Worm (Caenorhabditis elegans): ENCODE data around the gene H40L08.1.

Gene H40L08.1

DNA sequence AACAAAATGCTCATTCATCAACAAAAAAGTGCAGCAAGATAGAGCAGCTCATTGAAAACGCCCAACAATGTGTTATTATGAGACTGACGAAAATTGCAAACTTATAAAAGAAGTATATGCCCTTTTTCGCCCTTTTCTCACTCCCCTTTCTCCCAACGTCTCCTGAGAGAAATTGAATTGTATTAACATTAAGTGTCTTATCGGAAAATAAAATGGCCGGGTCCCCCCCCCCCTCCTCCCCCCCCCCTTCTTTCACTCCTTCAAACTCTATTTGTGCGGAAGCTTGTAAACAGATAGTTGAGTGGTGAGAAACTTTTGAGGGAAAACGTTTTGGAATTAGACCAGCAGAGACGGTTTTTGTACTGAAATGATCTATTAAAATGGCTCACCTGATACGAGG lies 42.9 kb upstream of the H40L08.1 start:
- TF ChIP-seq sea-2 (GFP tag; IDR thresholded peaks at IDR 0.05) (no peak), xnd-1 (tag; optimal IDR thresholded peaks at IDR 0.05) (no peak), lin-40 (tag; optimal IDR thresholded peaks at IDR 0.05) (no peak), ccch-3 (GFP tag; optimal IDR thresholded peaks at IDR 0.05) (no peak), ceh-27 (GFP tag; optimal IDR thresholded peaks at IDR 0.05) (no peak), F33H1.4 (GFP tag; IDR thresholded peaks at IDR 0.05) (no peak), aptf-3 (GFP tag; IDR thresholded peaks at IDR 0.05) (no peak), nfyb-1 (GFP tag; IDR thresholded peaks at IDR 0.05) (no peak), nhr-179 (tag; optimal IDR thresholded peaks at IDR 0.05) (no peak)

ce11 chrX:15125138-15125537 lies 41.3 kb upstream of the H40L08.1 start:
- TF ChIP-seq pha-4 (tag; optimal IDR thresholded peaks at IDR 0.05): no peak
- no peak for TF ChIP-seq ztf-6 (GFP tag; IDR thresholded peaks at IDR 0.05)
- no peak for TF ChIP-seq xnd-1 (tag; optimal IDR thresholded peaks at IDR 0.05)
- TF ChIP-seq zfh-2 (GFP tag; conservative IDR thresholded peaks at IDR 0.05): no peak
- no peak for TF ChIP-seq mes-4 (tag; optimal IDR thresholded peaks at IDR 0.05)

- TF ChIP-seq mcd-1 (GFP tag; IDR thresholded peaks at IDR 0.05) (no peak), ztf-18 (tag; optimal IDR thresholded peaks at IDR 0.05) (no peak), pbrm-1 (GFP tag; IDR thresholded peaks at IDR 0.05) (no peak)
Measured at ce11 chrX:15120545-15120944, 36.7 kb upstream of the H40L08.1 start.

- no peak for TF ChIP-seq him-1 (tag; optimal IDR thresholded peaks at IDR 0.05)
- no peak for TF ChIP-seq lir-1 (GFP tag; conservative IDR thresholded peaks at IDR 0.05)
- no peak for TF ChIP-seq zfh-2 (GFP tag; conservative IDR thresholded peaks at IDR 0.05)
- no peak for TF ChIP-seq lag-1 (GFP tag; IDR thresholded peaks at IDR 0.05)
- TF ChIP-seq ekl-4 (GFP tag; IDR thresholded peaks at IDR 0.05): no peak
- TF ChIP-seq nhr-120 (GFP tag; IDR thresholded peaks at IDR 0.05): no peak
- no peak for TF ChIP-seq attf-5 (GFP tag; optimal IDR thresholded peaks at IDR 0.05)
Measured at ce11 chrX:15116514-15116913, 32.6 kb upstream of the H40L08.1 start, which contains the start of gene R07D5.2. TSS of gene R07D5.2 (minus strand) at chrX:15116614.

- TF ChIP-seq lin-35 (GFP tag; optimal IDR thresholded peaks at IDR 0.05) (no peak), F49E8.2 (tag; optimal IDR thresholded peaks at IDR 0.05; ENCODE audit: insufficient read depth) (no peak), egrh-3 (GFP tag; IDR thresholded peaks at IDR 0.05) (no peak), ets-4 (GFP tag; optimal IDR thresholded peaks at IDR 0.05) (no peak), ceh-58 (GFP tag; IDR thresholded peaks at IDR 0.05) (no peak), cebp-1 (GFP tag; IDR thresholded peaks at IDR 0.05) (no peak), cebp-1 (tag; optimal IDR thresholded peaks at IDR 0.05) (no peak), hlh-12 (tag; optimal IDR thresholded peaks at IDR 0.05) (no peak)
Measured at ce11 chrX:15115748-15116147, 31.9 kb upstream of the H40L08.1 start.

- no peak for TF ChIP-seq somi-1 (GFP tag; optimal IDR thresholded peaks at IDR 0.05)
- no peak for TF ChIP-seq ztf-18 (tag; optimal IDR thresholded peaks at IDR 0.05)
- no peak for TF ChIP-seq lin-26 (GFP tag; IDR thresholded peaks at IDR 0.05)
- TF ChIP-seq K11D2.4 (GFP tag; IDR thresholded peaks at IDR 0.05): no peak
- TF ChIP-seq B0019.2 (GFP tag; conservative IDR thresholded peaks at IDR 0.05): no peak
- TF ChIP-seq ZK185.1 (tag; optimal IDR thresholded peaks at IDR 0.05; ENCODE audit: poor library complexity, severe bottlenecking): no peak
- no peak for TF ChIP-seq ccch-3 (GFP tag; optimal IDR thresholded peaks at IDR 0.05)
- 0 out of 2 replicates have a peak, but pooled peaks have one; percentile 41 for TF ChIP-seq ceh-58 (GFP tag; IDR thresholded peaks at IDR 0.05)
- TF ChIP-seq aptf-2 (GFP tag; conservative IDR thresholded peaks at IDR 0.05): no peak
- TF ChIP-seq ztf-25 (GFP tag; IDR thresholded peaks at IDR 0.05): 0 out of 2 replicates have a peak, but pooled peaks have one; percentile 32
- TF ChIP-seq hlh-12 (tag; optimal IDR thresholded peaks at IDR 0.05): no peak
- no peak for TF ChIP-seq pha-4 (tag; optimal IDR thresholded peaks at IDR 0.05)
- no peak for TF ChIP-seq B0336.3 (GFP tag; IDR thresholded peaks at IDR 0.05)
- TF ChIP-seq zfh-2 (GFP tag; conservative IDR thresholded peaks at IDR 0.05): no peak
- no peak for TF ChIP-seq nfyb-1 (GFP tag; IDR thresholded peaks at IDR 0.05)
- TF ChIP-seq hrde-1 (tag; optimal IDR thresholded peaks at IDR 0.05; ENCODE audit: borderline replicate concordance): no peak
- no peak for TF ChIP-seq attf-3 (GFP tag; conservative IDR thresholded peaks at IDR 0.05)
- no peak for TF ChIP-seq ztf-28 (GFP tag; IDR thresholded peaks at IDR 0.05)
- no peak for TF ChIP-seq lag-1 (GFP tag; IDR thresholded peaks at IDR 0.05)
Measured at ce11 chrX:15112172-15112571, 28.3 kb upstream of the H40L08.1 start.
